Worm (Caenorhabditis elegans): ENCODE data around the gene F14H3.5.

DNA sequence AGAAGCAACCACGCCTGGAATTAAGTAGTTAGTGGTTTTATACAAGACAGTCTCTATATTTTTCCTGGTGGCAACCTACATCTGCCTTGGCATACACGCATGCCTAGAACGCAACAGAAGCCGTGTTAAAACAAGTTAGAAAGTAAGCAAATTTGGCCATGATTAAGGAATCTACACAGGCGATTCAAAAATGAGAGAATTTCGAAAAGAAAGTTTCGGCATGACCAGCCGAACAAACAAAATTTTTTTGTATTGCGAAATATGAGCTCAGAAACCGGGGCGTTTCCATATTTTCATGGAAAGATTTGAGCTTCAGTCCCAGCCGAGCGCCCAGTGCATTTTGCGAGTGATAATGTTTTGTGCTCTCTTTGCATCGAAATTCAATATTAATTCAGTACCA, 3.3 kb upstream of the F14H3.5 start, which contains the start of gene F14H3.15:
- TF ChIP-seq ceh-9 (tag; optimal IDR thresholded peaks at IDR 0.05) (no peak), nhr-12 (tag; optimal IDR thresholded peaks at IDR 0.05) (no peak), elt-1 (tag; optimal IDR thresholded peaks at IDR 0.05) (no peak), nhr-28 (tag; optimal IDR thresholded peaks at IDR 0.05) (no peak), ama-1 (optimal IDR thresholded peaks at IDR 0.05) (no peak), nhr-43 (tag; optimal IDR thresholded peaks at IDR 0.05; ENCODE audit: poor library complexity, severe bottlenecking) (no peak), snpc-4 (tag; optimal IDR thresholded peaks at IDR 0.05) (no peak), jun-1 (tag; optimal IDR thresholded peaks at IDR 0.05) (no peak), nhr-76 (tag; optimal IDR thresholded peaks at IDR 0.05) (no peak)

Measured in whole organism, L3 larva.